Worm (Caenorhabditis elegans): Measurements from ENCODE around the gene ttr-54.

DNA sequence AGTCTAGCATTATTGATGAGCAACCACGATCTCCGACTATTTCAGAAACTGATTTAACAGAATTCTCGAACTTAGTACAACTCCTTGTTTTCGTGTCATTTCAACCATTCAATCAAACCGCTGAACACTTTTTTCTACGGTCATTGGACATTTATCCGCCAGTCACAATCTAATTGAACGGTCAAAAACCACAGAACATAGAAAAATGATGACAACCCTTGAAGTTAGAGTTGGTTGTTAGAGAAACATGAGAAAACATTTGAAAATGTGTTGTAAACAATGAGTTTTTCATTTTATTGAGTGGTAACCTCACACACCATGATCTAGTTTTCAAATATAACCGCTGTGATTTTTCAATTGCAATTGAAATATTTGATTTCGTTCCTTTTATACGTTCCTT lies 11.1 kb upstream of the ttr-54 start:
- TF ChIP-seq dao-5 (tag; optimal IDR thresholded peaks at IDR 0.05) (no peak), him-1 (tag; optimal IDR thresholded peaks at IDR 0.05) (no peak)

All from whole organism, L4/young adult.